Worm (Caenorhabditis elegans) whole organism, L1 larva: ENCODE data around the gene syp-2.

Experiments
- isw-1 ChIP-seq: fragments of 200-800 bp; sonication (Bioruptor generic); IDR thresholded peaks from 2 replicates; pipeline ENCODE4 v1.3.6; 2022; ENCODE audit warnings: missing genetic modification characterization, missing compliant biosample characterization
- jun-1 ChIP-seq: fragments of 150-350 bp; optimal IDR thresholded peaks from 2 replicates; lab custom pipeline; 2014; ENCODE audit warnings: missing biosample characterization, missing genetic modification reagents, missing genetic modification characterization
- zag-1 ChIP-seq: fragments of 150-350 bp; optimal IDR thresholded peaks from 2 replicates; lab custom pipeline; 2014; ENCODE audit warnings: missing biosample characterization, missing genetic modification characterization

ce11 chrV:5581312-5581711 lies 45.0 kb downstream of the syp-2 start, which contains the start of gene klc-2:
- TF ChIP-seq zag-1 (tag; lab: Kevin White, UChicago) (no peak), isw-1 (GFP tag; lab: Robert Waterston, UW) (no peak), jun-1 (tag; lab: Kevin White, UChicago) (no peak)
